Worm (Caenorhabditis elegans): ENCODE measurements around the gene eat-3.

Gene eat-3

ce11 chrII:9319058-9319915, 5.4 kb upstream of the eat-3 start, which contains the start of the genes csa-1 and wdfy-2:
csa-1 (minus strand) TSS chrII:9319726.
wdfy-2 (plus strand) TSS chrII:9319865.
- TF ChIP-seq him-1 (tag; optimal IDR thresholded peaks at IDR 0.05) (no peak), W03F9.2 (tag; optimal IDR thresholded peaks at IDR 0.05) (no peak), dao-5 (tag; optimal IDR thresholded peaks at IDR 0.05) (no peak)

ce11 chrII:9322870-9323349, 1.8 kb upstream of the eat-3 start, which contains the start of gene rab-39:
rab-39 (minus strand) TSS chrII:9322920.
- no peak for TF ChIP-seq dao-5 (tag; optimal IDR thresholded peaks at IDR 0.05)
- TF ChIP-seq him-1 (tag; optimal IDR thresholded peaks at IDR 0.05), result no peak
- peak; percentile 70 for TF ChIP-seq W03F9.2 (tag; optimal IDR thresholded peaks at IDR 0.05)

- no peak for TF ChIP-seq him-1 (tag; optimal IDR thresholded peaks at IDR 0.05)
- no peak for TF ChIP-seq W03F9.2 (tag; optimal IDR thresholded peaks at IDR 0.05)
- TF ChIP-seq dao-5 (tag; optimal IDR thresholded peaks at IDR 0.05), result no peak
Observed at ce11 chrII:9323660-9324059, 1.0 kb upstream of the eat-3 start, which contains the start of gene egli-1. egli-1 (plus strand) TSS chrII:9323960.

- TF ChIP-seq him-1 (tag; optimal IDR thresholded peaks at IDR 0.05), result no peak
- no peak for TF ChIP-seq W03F9.2 (tag; optimal IDR thresholded peaks at IDR 0.05)
- TF ChIP-seq dao-5 (tag; optimal IDR thresholded peaks at IDR 0.05), result no peak
Observed at ce11 chrII:9325555-9325954, 881 bp downstream of the eat-3 start.

- no peak for TF ChIP-seq dao-5 (tag; optimal IDR thresholded peaks at IDR 0.05)
- no peak for TF ChIP-seq him-1 (tag; optimal IDR thresholded peaks at IDR 0.05)
- no peak for TF ChIP-seq W03F9.2 (tag; optimal IDR thresholded peaks at IDR 0.05)
Observed at ce11 chrII:9329474-9329873, 4.8 kb downstream of the eat-3 start, which contains the start of gene wbp-2. wbp-2 (plus strand) TSS chrII:9329774.

ce11 chrII:9331343-9331742, 6.7 kb downstream of the eat-3 start, which contains the start of gene eif-3.F:
eif-3.F (plus strand) TSS chrII:9331643.
- TF ChIP-seq dao-5 (tag; optimal IDR thresholded peaks at IDR 0.05), result no peak
- TF ChIP-seq him-1 (tag; optimal IDR thresholded peaks at IDR 0.05), result no peak
- TF ChIP-seq W03F9.2 (tag; optimal IDR thresholded peaks at IDR 0.05), result no peak

- TF ChIP-seq him-1 (tag; optimal IDR thresholded peaks at IDR 0.05) (no peak), dao-5 (tag; optimal IDR thresholded peaks at IDR 0.05) (no peak), W03F9.2 (tag; optimal IDR thresholded peaks at IDR 0.05) (no peak)
Observed at ce11 chrII:9333034-9333433, 8.4 kb downstream of the eat-3 start.

- TF ChIP-seq W03F9.2 (tag; optimal IDR thresholded peaks at IDR 0.05) (no peak), him-1 (tag; optimal IDR thresholded peaks at IDR 0.05) (no peak), dao-5 (tag; optimal IDR thresholded peaks at IDR 0.05) (no peak)
Observed at ce11 chrII:9333714-9334113, 9.0 kb downstream of the eat-3 start, which contains the start of gene scp-1. scp-1 (plus strand) TSS chrII:9334014.

ce11 chrII:9336651-9337050, 12.0 kb downstream of the eat-3 start:
- no peak for TF ChIP-seq him-1 (tag; optimal IDR thresholded peaks at IDR 0.05)
- no peak for TF ChIP-seq dao-5 (tag; optimal IDR thresholded peaks at IDR 0.05)
- no peak for TF ChIP-seq W03F9.2 (tag; optimal IDR thresholded peaks at IDR 0.05)

ce11 chrII:9338859-9339258, 14.2 kb downstream of the eat-3 start, which contains the start of gene ttll-12:
ttll-12 (plus strand) TSS chrII:9338997.
- no peak for TF ChIP-seq W03F9.2 (tag; optimal IDR thresholded peaks at IDR 0.05)
- TF ChIP-seq him-1 (tag; optimal IDR thresholded peaks at IDR 0.05), result no peak
- TF ChIP-seq dao-5 (tag; optimal IDR thresholded peaks at IDR 0.05), result no peak

ce11 chrII:9343955-9344354, 19.3 kb downstream of the eat-3 start:
- TF ChIP-seq dao-5 (tag; optimal IDR thresholded peaks at IDR 0.05), result no peak
- TF ChIP-seq W03F9.2 (tag; optimal IDR thresholded peaks at IDR 0.05), result no peak

ce11 chrII:9345116-9345515, 20.4 kb downstream of the eat-3 start:
- TF ChIP-seq him-1 (tag; optimal IDR thresholded peaks at IDR 0.05) (no peak), dao-5 (tag; optimal IDR thresholded peaks at IDR 0.05) (no peak), W03F9.2 (tag; optimal IDR thresholded peaks at IDR 0.05) (no peak)

ce11 chrII:9345794-9346193, 21.1 kb downstream of the eat-3 start:
- TF ChIP-seq W03F9.2 (tag; optimal IDR thresholded peaks at IDR 0.05), result no peak
- no peak for TF ChIP-seq him-1 (tag; optimal IDR thresholded peaks at IDR 0.05)
- no peak for TF ChIP-seq dao-5 (tag; optimal IDR thresholded peaks at IDR 0.05)

ce11 chrII:9346490-9346889, 21.8 kb downstream of the eat-3 start, which contains the start of gene F42A8.1:
F42A8.1 (minus strand) TSS chrII:9346590.
- TF ChIP-seq him-1 (tag; optimal IDR thresholded peaks at IDR 0.05) (no peak), dao-5 (tag; optimal IDR thresholded peaks at IDR 0.05) (no peak), W03F9.2 (tag; optimal IDR thresholded peaks at IDR 0.05) (no peak)
